Worm (Caenorhabditis elegans): ENCODE measurements around the gene K01F9.2.
A peak's percentile ranks its signal among the peaks of the same experiment; 100 is the strongest.

Gene K01F9.2

DNA sequence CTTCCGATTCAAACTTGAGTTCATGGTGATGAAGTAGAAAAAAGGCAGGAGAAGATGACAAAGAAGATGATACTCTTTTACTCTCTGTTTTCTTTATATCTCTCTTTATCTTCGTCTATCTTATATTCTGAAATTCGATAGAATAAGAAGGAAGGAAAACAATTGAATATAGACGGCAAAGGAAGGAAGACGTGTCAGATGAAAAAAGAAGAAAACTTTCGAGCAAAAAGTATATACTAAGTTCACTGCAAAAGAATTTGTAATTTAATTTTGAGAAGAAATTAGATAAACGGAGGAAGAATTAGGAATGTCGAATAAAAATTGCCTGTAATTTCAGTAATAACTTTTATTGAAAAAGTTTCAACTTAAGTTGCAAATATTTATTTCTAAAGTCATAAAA, at the start of gene K01F9.2:
K01F9.2 (minus strand) TSS at position 127 of the 400 bp plus-strand sequence.
- TF ChIP-seq ceh-40 (GFP tag; IDR thresholded peaks at IDR 0.05) (no peak), egrh-3 (GFP tag; IDR thresholded peaks at IDR 0.05) (no peak), ZK185.1 (tag; optimal IDR thresholded peaks at IDR 0.05; ENCODE audit: poor library complexity, severe bottlenecking) (no peak)

- TF ChIP-seq zim-3 (tag; optimal IDR thresholded peaks at IDR 0.05): no peak
- TF ChIP-seq unc-62 (GFP tag; optimal IDR thresholded peaks at IDR 0.05): no peak
- no peak for TF ChIP-seq attf-3 (GFP tag; conservative IDR thresholded peaks at IDR 0.05)
- TF ChIP-seq F22D6.2 (tag; optimal IDR thresholded peaks at IDR 0.05): no peak
- no peak for TF ChIP-seq lsy-27 (tag; optimal IDR thresholded peaks at IDR 0.05; ENCODE audit: borderline replicate concordance, insufficient read depth)
- TF ChIP-seq lin-54 (GFP tag; optimal IDR thresholded peaks at IDR 0.05): no peak
- TF ChIP-seq him-1 (tag; optimal IDR thresholded peaks at IDR 0.05): no peak
- no peak for TF ChIP-seq egl-44 (GFP tag; IDR thresholded peaks at IDR 0.05)
- TF ChIP-seq T07F8.4 (tag; optimal IDR thresholded peaks at IDR 0.05): no peak
- no peak for TF ChIP-seq tlf-1 (GFP tag; optimal IDR thresholded peaks at IDR 0.05)
- no peak for TF ChIP-seq F23B12.7 (tag; optimal IDR thresholded peaks at IDR 0.05; ENCODE audit: insufficient read depth)
- TF ChIP-seq rpc-1 (optimal IDR thresholded peaks at IDR 0.05): no peak
- no peak for TF ChIP-seq rpc-1 (tag; optimal IDR thresholded peaks at IDR 0.05)
These were observed 49.6 kb upstream of the K01F9.2 start for ce11 chrIII:8926512-8926911.

- TF ChIP-seq let-607 (tag; optimal IDR thresholded peaks at IDR 0.05) (no peak), hsf-1 (GFP tag; IDR thresholded peaks at IDR 0.05) (no peak), lin-40 (tag; optimal IDR thresholded peaks at IDR 0.05) (no peak), F39B2.1 (GFP tag; IDR thresholded peaks at IDR 0.05) (no peak), T07F8.4 (tag; optimal IDR thresholded peaks at IDR 0.05) (no peak), ama-1 (optimal IDR thresholded peaks at IDR 0.05) (no peak), ama-1 (GFP tag; optimal IDR thresholded peaks at IDR 0.05) (no peak)
These were observed 48.6 kb upstream of the K01F9.2 start for ce11 chrIII:8925539-8925938.

DNA sequence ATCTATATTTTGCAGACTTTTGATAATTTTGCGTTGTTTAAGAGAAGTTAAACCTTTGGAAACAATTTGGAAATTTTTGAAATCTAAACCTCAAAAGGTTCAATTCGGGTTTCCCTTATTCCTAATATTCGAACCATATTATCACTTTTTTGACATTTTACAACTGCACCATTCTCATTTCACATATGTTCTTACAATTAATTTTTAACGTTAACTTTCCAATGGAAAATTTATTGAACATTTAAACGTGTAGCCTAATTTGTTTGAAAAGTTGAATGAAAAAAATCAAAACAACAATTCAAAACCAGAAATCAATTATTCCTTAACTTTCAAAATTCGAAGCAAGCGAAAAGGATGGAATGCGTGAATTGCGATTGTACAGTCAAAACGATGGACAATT, 47.0 kb upstream of the K01F9.2 start, which contains the start of gene ZK637.12:
ZK637.12 (plus strand) TSS at position 301 of the 400 bp plus-strand sequence.
- TF ChIP-seq nfya-2 (GFP tag; IDR thresholded peaks at IDR 0.05) (no peak), ceh-40 (GFP tag; IDR thresholded peaks at IDR 0.05) (no peak), attf-5 (GFP tag; optimal IDR thresholded peaks at IDR 0.05) (no peak), F39B2.1 (GFP tag; IDR thresholded peaks at IDR 0.05) (no peak)

- TF ChIP-seq sptf-2 (GFP tag; optimal IDR thresholded peaks at IDR 0.05) (no peak), Y53G8AR.9 (GFP tag; conservative IDR thresholded peaks at IDR 0.05) (no peak), cebp-1 (GFP tag; IDR thresholded peaks at IDR 0.05) (no peak), cebp-1 (tag; optimal IDR thresholded peaks at IDR 0.05) (no peak), efl-1 (GFP tag; optimal IDR thresholded peaks at IDR 0.05) (peak; percentile 73), hmg-1.2 (GFP tag; IDR thresholded peaks at IDR 0.05) (peak; percentile 65), nfya-2 (GFP tag; IDR thresholded peaks at IDR 0.05) (no peak)
These were observed 46.4 kb upstream of the K01F9.2 start, which contains the start of gene glb-1 for ce11 chrIII:8923240-8923734. Gene glb-1, minus strand, starts transcription at chrIII:8923290.

ce11 chrIII:8922061-8922460, 45.1 kb upstream of the K01F9.2 start:
- no peak for TF ChIP-seq aptf-3 (GFP tag; IDR thresholded peaks at IDR 0.05)
- peak; percentile 63 for TF ChIP-seq ama-1 (optimal IDR thresholded peaks at IDR 0.05)
- TF ChIP-seq ama-1 (GFP tag; optimal IDR thresholded peaks at IDR 0.05): no peak

All from whole organism, young adult.